Worm (Caenorhabditis elegans) whole organism, L1 larva: ENCODE data around the gene T19E7.6.

ENCODE experiments used
- C16A3.4 ChIP-seq: fragments of 150-350 bp; optimal IDR thresholded peaks from 2 replicates; lab custom pipeline; 2014; ENCODE audit warnings: missing biosample characterization, missing genetic modification characterization
- F16B12.6 ChIP-seq: fragments of 150-350 bp; optimal IDR thresholded peaks from 2 replicates; lab custom pipeline; 2014; ENCODE audit warnings: missing biosample characterization, missing genetic modification characterization
- alr-1 ChIP-seq: fragments of 200-800 bp; sonication (Bioruptor generic); optimal IDR thresholded peaks from 2 replicates; lab custom pipeline; 2018; ENCODE audit warnings: borderline replicate concordance, mild to moderate bottlenecking, missing genetic modification characterization, missing compliant biosample characterization
- ama-1 ChIP-seq: fragments of 150-350 bp; optimal IDR thresholded peaks from 2 replicates; lab custom pipeline; 2014
- blmp-1 ChIP-seq: fragments of 150-350 bp; optimal IDR thresholded peaks from 2 replicates; lab custom pipeline; 2014; ENCODE audit warnings: missing biosample characterization, missing genetic modification characterization
- ceh-63 ChIP-seq: fragments of 200-800 bp; sonication (Bioruptor generic); optimal IDR thresholded peaks from 2 replicates; lab custom pipeline; 2018; ENCODE audit warnings: mild to moderate bottlenecking, missing genetic modification characterization, missing compliant biosample characterization
- ceh-8 ChIP-seq: fragments of 200-800 bp; sonication (Bioruptor generic); optimal IDR thresholded peaks from 2 replicates; lab custom pipeline; 2018; ENCODE audit warnings: mild to moderate bottlenecking, missing genetic modification characterization, moderate library complexity, missing compliant biosample characterization
- ceh-90 ChIP-seq: sonication (generic microtip); optimal IDR thresholded peaks from 2 replicates; lab custom pipeline; 2016; ENCODE audit warnings: missing genetic modification characterization, missing compliant biosample characterization
- efl-1 ChIP-seq, 4 experiments: fragments of 150-350 bp; optimal IDR thresholded peaks in 3 of 4; peaks in 1 of 4; 1 replicate in 1 of 4; 2 replicates in 3 of 4; lab custom pipeline; 2014; ENCODE audit warnings: missing biosample characterization in 2 of 4, missing genetic modification characterization in 2 of 4, missing genetic modification reagents in 2 of 4
- egl-13 ChIP-seq: sonication (generic microtip); optimal IDR thresholded peaks from 2 replicates; lab custom pipeline; 2016; ENCODE audit warnings: missing genotype, missing genetic modification reagents, missing genetic modification characterization, missing compliant biosample characterization
- egl-27 ChIP-seq, 2 experiments: fragments of 150-350 bp in 1 of 2; sonication (generic microtip); optimal IDR thresholded peaks; 3 replicates each; lab custom pipeline; 2017 to 2018; ENCODE audit warnings: missing biosample characterization in 2 of 2, missing genetic modification characterization in 2 of 2, missing genetic modification reagents in 2 of 2
- ets-5 ChIP-seq: fragments of 200-800 bp; sonication (Bioruptor generic); IDR thresholded peaks from 2 replicates; pipeline ENCODE4 v1.3.6; 2022; ENCODE audit warnings: missing genetic modification characterization, missing compliant biosample characterization
- fkh-10 ChIP-seq: sonication (generic microtip); optimal IDR thresholded peaks from 2 replicates; lab custom pipeline; 2017; ENCODE audit warnings: missing biosample characterization, missing genetic modification reagents, missing genetic modification characterization
- fkh-8 ChIP-seq: sonication (generic microtip); optimal IDR thresholded peaks from 2 replicates; lab custom pipeline; 2016; ENCODE audit warnings: mild to moderate bottlenecking, missing genetic modification characterization, missing compliant biosample characterization
- fos-1 ChIP-seq: fragments of 150-350 bp; optimal IDR thresholded peaks from 2 replicates; lab custom pipeline; 2014; ENCODE audit warnings: missing biosample characterization, missing genetic modification characterization
- hlh-17 ChIP-seq: fragments of 200-800 bp; sonication (Bioruptor generic); optimal IDR thresholded peaks from 2 replicates; lab custom pipeline; 2018; ENCODE audit warnings: missing genetic modification characterization, mild to moderate bottlenecking, missing compliant biosample characterization, moderate library complexity, borderline replicate concordance
- irx-1 ChIP-seq: sonication (generic microtip); optimal IDR thresholded peaks from 2 replicates; lab custom pipeline; 2016; ENCODE audit warnings: missing genetic modification characterization, missing compliant biosample characterization
- isw-1 ChIP-seq: fragments of 200-800 bp; sonication (Bioruptor generic); IDR thresholded peaks from 2 replicates; pipeline ENCODE4 v1.3.6; 2022; ENCODE audit warnings: missing genetic modification characterization, missing compliant biosample characterization
- jun-1 ChIP-seq: fragments of 150-350 bp; optimal IDR thresholded peaks from 2 replicates; lab custom pipeline; 2014; ENCODE audit warnings: missing biosample characterization, missing genetic modification reagents, missing genetic modification characterization
- lin-14 ChIP-seq: fragments of 200-800 bp; sonication (Bioruptor generic); optimal IDR thresholded peaks from 2 replicates; lab custom pipeline; 2018; ENCODE audit warnings: mild to moderate bottlenecking, missing genetic modification characterization, moderate library complexity, missing compliant biosample characterization
- lin-35 ChIP-seq, 2 experiments: fragments of 150-350 bp; optimal IDR thresholded peaks; 2 replicates each; lab custom pipeline; 2014; ENCODE audit warnings: missing biosample characterization in 2 of 2, missing genetic modification characterization in 2 of 2, missing genetic modification reagents in 2 of 2
- lin-39 ChIP-seq: fragments of 150-350 bp; optimal IDR thresholded peaks from 2 replicates; lab custom pipeline; 2014; ENCODE audit warnings: missing biosample characterization, missing genetic modification reagents, missing genetic modification characterization
- lsy-2 ChIP-seq, 2 experiments: fragments of 150-350 bp; optimal IDR thresholded peaks; 2 replicates each; lab custom pipeline; 2014; ENCODE audit warnings: missing biosample characterization in 2 of 2, missing genetic modification characterization in 2 of 2
- mab-9 ChIP-seq: fragments of 200-800 bp; sonication (Bioruptor generic); IDR thresholded peaks from 2 replicates; pipeline ENCODE4 v1.3.6; 2022; ENCODE audit warnings: missing genetic modification reagents, missing genetic modification characterization, missing compliant biosample characterization
- nhr-20 ChIP-seq: sonication (generic microtip); optimal IDR thresholded peaks from 2 replicates; lab custom pipeline; 2016; ENCODE audit warnings: mild to moderate bottlenecking, missing genetic modification characterization, missing compliant biosample characterization
- nhr-28 ChIP-seq: fragments of 150-350 bp; optimal IDR thresholded peaks from 2 replicates; lab custom pipeline; 2014; ENCODE audit warnings: missing biosample characterization, missing genetic modification characterization
- nhr-76 ChIP-seq: sonication (generic microtip); optimal IDR thresholded peaks from 2 replicates; lab custom pipeline; 2017; ENCODE audit warnings: missing biosample characterization, missing genetic modification characterization
- nhr-84 ChIP-seq: sonication (generic microtip); optimal IDR thresholded peaks from 2 replicates; lab custom pipeline; 2017; ENCODE audit warnings: missing biosample characterization, missing genetic modification characterization
- pag-3 ChIP-seq: sonication (generic microtip); optimal IDR thresholded peaks from 2 replicates; lab custom pipeline; 2017; ENCODE audit warnings: missing genetic modification characterization, mild to moderate bottlenecking, missing compliant biosample characterization, antibody characterized with exemption, borderline replicate concordance; ENCODE audit not compliant: insufficient read depth
- pax-3 ChIP-seq: fragments of 200-800 bp; sonication (Bioruptor generic); optimal IDR thresholded peaks from 2 replicates; lab custom pipeline; 2018; ENCODE audit warnings: mild to moderate bottlenecking, missing genetic modification characterization, moderate library complexity, missing compliant biosample characterization
- pqm-1 ChIP-seq: sonication (generic microtip); optimal IDR thresholded peaks from 3 replicates; lab custom pipeline; 2017; ENCODE audit warnings: missing biosample characterization, missing genetic modification characterization
- snu-23 ChIP-seq: sonication (generic microtip); optimal IDR thresholded peaks from 2 replicates; lab custom pipeline; 2016; ENCODE audit warnings: missing genetic modification characterization, missing compliant biosample characterization
- sptf-1 ChIP-seq: fragments of 150-350 bp; optimal IDR thresholded peaks from 2 replicates; lab custom pipeline; 2014; ENCODE audit warnings: missing biosample characterization, missing genetic modification characterization
- sup-37 ChIP-seq: fragments of 200-800 bp; sonication (Bioruptor generic); optimal IDR thresholded peaks from 2 replicates; lab custom pipeline; 2018; ENCODE audit warnings: mild to moderate bottlenecking, missing genetic modification characterization, missing compliant biosample characterization
- tbx-2 ChIP-seq: sonication (generic microtip); optimal IDR thresholded peaks from 2 replicates; lab custom pipeline; 2016; ENCODE audit warnings: missing genetic modification characterization, missing compliant biosample characterization
- tlp-1 ChIP-seq: fragments of 150-350 bp; optimal IDR thresholded peaks from 2 replicates; lab custom pipeline; 2014; ENCODE audit warnings: missing biosample characterization, missing genetic modification characterization
- unc-130 ChIP-seq: fragments of 150-350 bp; optimal IDR thresholded peaks from 2 replicates; lab custom pipeline; 2017; ENCODE audit warnings: missing biosample characterization, missing genetic modification characterization, inconsistent platforms
- unc-30 ChIP-seq: sonication (generic microtip); optimal IDR thresholded peaks from 2 replicates; lab custom pipeline; 2017; ENCODE audit warnings: missing biosample characterization, missing genetic modification characterization
- unc-62 ChIP-seq: fragments of 150-350 bp; optimal IDR thresholded peaks from 2 replicates; lab custom pipeline; 2014; ENCODE audit warnings: missing biosample characterization, missing genetic modification reagents, missing genetic modification characterization
- unc-86 ChIP-seq: sonication (generic microtip); optimal IDR thresholded peaks from 2 replicates; lab custom pipeline; 2016; ENCODE audit warnings: missing genetic modification characterization, missing compliant biosample characterization
- vab-15 ChIP-seq: sonication (generic microtip); optimal IDR thresholded peaks from 2 replicates; lab custom pipeline; 2017; ENCODE audit warnings: missing genotype, mild to moderate bottlenecking, missing genetic modification characterization, missing compliant biosample characterization
- xbp-1 ChIP-seq: sonication (generic microtip); optimal IDR thresholded peaks from 2 replicates; lab custom pipeline; 2016; ENCODE audit warnings: missing genetic modification characterization, missing compliant biosample characterization
- zag-1 ChIP-seq: fragments of 150-350 bp; optimal IDR thresholded peaks from 2 replicates; lab custom pipeline; 2014; ENCODE audit warnings: missing biosample characterization, missing genetic modification characterization
- zip-4 ChIP-seq: fragments of 200-800 bp; sonication (Bioruptor generic); optimal IDR thresholded peaks from 2 replicates; lab custom pipeline; 2018; ENCODE audit warnings: mild to moderate bottlenecking, missing genetic modification characterization, moderate library complexity, missing compliant biosample characterization
- ztf-4 ChIP-seq: fragments of 150-350 bp; optimal IDR thresholded peaks from 2 replicates; lab custom pipeline; 2014; ENCODE audit warnings: missing biosample characterization, missing genetic modification characterization

T19E7.6 gene

DNA sequence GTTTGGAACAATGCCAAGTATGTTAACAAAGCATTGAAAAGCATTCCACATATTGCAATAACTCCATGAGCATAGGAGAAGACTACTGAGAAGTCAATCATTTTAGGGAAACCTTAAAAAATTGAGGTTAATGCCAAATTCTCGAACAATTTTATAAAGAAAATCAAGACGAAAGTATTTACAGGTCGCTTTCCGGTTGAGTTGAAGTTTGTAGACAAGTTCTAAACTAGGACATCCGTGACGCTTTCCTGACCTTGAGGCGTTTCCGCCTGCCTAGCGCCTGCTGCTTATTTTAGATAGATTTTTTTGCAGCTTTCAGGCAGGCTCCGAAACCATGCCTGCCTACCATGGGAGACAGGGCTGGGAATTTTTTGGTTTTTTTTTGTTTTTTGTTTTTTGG is 33.8 kb downstream of the T19E7.6 start, which contains the start of gene srd-13:
Gene srd-13 (minus strand): TSS at position 101 of the 400 bp plus-strand sequence.
- TF ChIP-seq alr-1 (tag; lab: Kevin White, UChicago) (no peak), sptf-1 (tag; lab: Kevin White, UChicago) (no peak), zag-1 (tag; lab: Kevin White, UChicago) (no peak), isw-1 (GFP tag; lab: Robert Waterston, UW) (no peak), nhr-28 (no peak), ceh-90 (tag; lab: Kevin White, UChicago) (no peak)

DNA sequence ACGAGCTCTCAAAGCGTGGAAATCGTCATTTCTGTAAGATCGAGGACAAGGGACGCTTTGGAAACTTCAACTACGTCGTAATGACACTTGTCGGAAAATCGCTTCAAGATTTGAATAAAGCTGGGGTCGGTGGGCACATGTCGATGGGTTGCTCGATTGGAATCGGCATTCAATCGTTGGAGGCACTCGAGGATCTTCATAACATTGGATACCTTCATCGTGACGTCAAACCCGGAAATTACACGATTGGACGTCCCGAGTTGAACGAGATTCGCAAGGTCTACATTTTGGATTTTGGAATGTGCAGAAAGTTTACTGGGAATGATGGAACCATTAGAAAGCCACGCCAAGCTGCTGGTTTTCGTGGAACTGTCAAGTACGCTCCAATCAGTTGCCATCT is 36.8 kb downstream of the T19E7.6 start:
- TF ChIP-seq nhr-20 (tag; lab: Kevin White, UChicago) (no peak), unc-86 (tag; lab: Kevin White, UChicago) (no peak), lin-14 (no peak), unc-130 (tag; lab: Kevin White, UChicago) (no peak), ceh-90 (tag; lab: Kevin White, UChicago) (no peak), egl-27 (tag; optimal IDR thresholded peaks at IDR 0.05; lab: Kevin White, UChicago) (no peak), unc-30 (tag; lab: Kevin White, UChicago) (no peak), nhr-28 (no peak), ceh-8 (GFP tag; lab: Kevin White, UChicago) (no peak), fos-1 (no peak), zip-4 (no peak), efl-1 (optimal IDR thresholded peaks at IDR 0.05; lab: Kevin White, UChicago) (no peak), efl-1 (GFP tag; optimal IDR thresholded peaks at IDR 0.05 in 1 of 2; lab: Kevin White, UChicago) (no peak), lin-39 (tag; lab: Kevin White, UChicago) (no peak), F16B12.6 (tag; lab: Kevin White, UChicago) (no peak), tbx-2 (tag; lab: Kevin White, UChicago) (no peak)
- TF ChIP-seq, all 84 proteins: peak for 0

DNA sequence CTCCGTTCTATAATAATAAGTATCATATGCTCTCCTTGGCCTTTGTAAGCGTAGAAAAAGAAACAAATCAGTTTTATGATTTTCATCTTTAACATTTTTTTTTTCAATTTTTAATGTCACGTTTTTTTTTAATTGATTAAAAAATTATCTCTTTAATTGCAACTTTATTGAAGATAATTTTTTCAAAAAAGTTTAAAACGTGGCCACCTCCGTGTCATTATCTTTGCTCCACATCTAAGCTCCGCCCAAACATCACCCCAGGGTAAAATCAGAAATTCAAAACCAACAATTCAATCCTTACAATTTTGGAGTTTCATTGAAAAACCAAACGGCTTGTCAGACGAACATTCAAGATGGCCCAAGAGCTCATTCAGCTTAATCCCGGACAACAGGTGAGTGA is 37.7 kb downstream of the T19E7.6 start, which contains the start of gene ttbk-8.2:
Gene ttbk-8.2 (plus strand): TSS at position 301 of the 400 bp plus-strand sequence.
- TF ChIP-seq nhr-84: no peak

DNA sequence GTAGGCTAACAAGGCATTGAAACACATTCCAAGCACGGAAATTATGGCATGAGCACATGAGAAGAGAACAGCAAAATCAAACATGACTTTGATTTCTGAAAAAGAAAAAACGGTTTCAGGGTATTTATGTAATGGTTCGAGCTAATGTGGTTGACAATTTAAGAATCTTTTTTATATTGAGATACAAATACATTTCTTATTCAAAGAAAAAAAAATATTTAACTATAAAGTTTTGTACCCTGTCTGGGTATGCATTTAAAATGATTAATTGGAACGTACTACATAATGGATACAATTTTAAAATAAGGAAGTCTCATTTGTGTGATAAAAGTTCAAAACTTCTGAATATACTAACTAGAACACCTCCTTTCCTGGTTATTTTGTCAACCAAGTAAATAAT is 39.1 kb downstream of the T19E7.6 start, which contains the start of gene srd-12:
Gene srd-12 (minus strand): TSS at position 101 of the 400 bp plus-strand sequence.
- TF ChIP-seq hlh-17 (GFP tag; lab: Kevin White, UChicago) (no peak), F16B12.6 (tag; lab: Kevin White, UChicago) (no peak), unc-62 (GFP tag; lab: Kevin White, UChicago) (no peak), pax-3 (tag; lab: Kevin White, UChicago) (no peak), lin-35 (GFP tag; optimal IDR thresholded peaks at IDR 0.05; lab: Kevin White, UChicago) (no peak), lsy-2 (tag; optimal IDR thresholded peaks at IDR 0.05; lab: Kevin White, UChicago) (no peak), snu-23 (GFP tag; lab: Kevin White, UChicago) (no peak), ama-1 (lab: Kevin White, UChicago) (no peak), fos-1 (no peak), mab-9 (GFP tag; lab: Robert Waterston, UW) (no peak), unc-130 (tag; lab: Kevin White, UChicago) (no peak), jun-1 (tag; lab: Kevin White, UChicago) (no peak), fkh-10 (GFP tag; lab: Kevin White, UChicago) (no peak), nhr-84 (no peak), C16A3.4 (tag; lab: Kevin White, UChicago) (no peak), lin-14 (no peak)

DNA sequence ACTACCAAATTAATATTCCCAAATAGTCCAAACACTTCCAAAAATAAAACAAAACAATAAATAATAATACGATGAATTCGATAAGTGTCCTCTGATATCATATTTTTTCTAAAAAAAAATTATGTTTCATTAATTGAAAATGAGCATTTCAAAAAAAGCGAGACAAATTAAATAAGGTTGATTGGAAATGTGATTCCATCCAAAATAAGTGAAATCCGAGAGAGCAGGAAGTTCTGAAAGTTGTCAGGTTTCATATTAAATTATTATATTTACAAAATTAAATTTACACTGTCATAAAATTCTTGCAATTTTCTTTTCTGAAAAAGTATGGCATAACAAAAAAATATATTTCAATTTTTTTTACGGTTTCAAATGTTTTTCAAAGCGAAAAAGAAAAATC is 42.2 kb downstream of the T19E7.6 start, which contains the start of gene srsx-14:
Gene srsx-14 (minus strand): TSS at position 101 of the 400 bp plus-strand sequence.
- TF ChIP-seq ets-5 (GFP tag; lab: Robert Waterston, UW) (no peak), hlh-17 (GFP tag; lab: Kevin White, UChicago) (no peak), ztf-4 (tag; lab: Kevin White, UChicago) (no peak), ceh-63 (GFP tag; lab: Kevin White, UChicago) (no peak), pqm-1 (tag; lab: Kevin White, UChicago) (no peak), tlp-1 (no peak), nhr-84 (no peak), pag-3 (tag; lab: Kevin White, UChicago) (no peak), vab-15 (no peak), nhr-76 (tag; lab: Kevin White, UChicago) (no peak), blmp-1 (no peak), egl-13 (tag; lab: Kevin White, UChicago) (no peak), fkh-8 (no peak), sup-37 (GFP tag; lab: Kevin White, UChicago) (no peak), C16A3.4 (tag; lab: Kevin White, UChicago) (no peak), irx-1 (tag; lab: Kevin White, UChicago) (no peak), xbp-1 (no peak)
